Fruit fly (Drosophila melanogaster) whole organism, prepupa: Measurements from ENCODE around the gene CG15152.

Experiments used
- Blimp-1 ChIP-seq: fragments of 200-800 bp; sonication (Bioruptor generic); optimal IDR thresholded peaks from 3 replicates; lab custom pipeline; 2017; ENCODE audit warnings: missing biosample characterization, missing genetic modification characterization, mild to moderate bottlenecking, moderate library complexity, missing genetic modification reagents
- CG10631 ChIP-seq: fragments of 200-800 bp; sonication (Bioruptor generic); optimal IDR thresholded peaks from 2 replicates; lab custom pipeline; 2016; ENCODE audit warnings: missing biosample characterization, missing genetic modification characterization
- CG10669 ChIP-seq: fragments of 200-800 bp; sonication (Bioruptor generic); optimal IDR thresholded peaks from 3 replicates; lab custom pipeline; 2018; ENCODE audit warnings: missing biosample characterization, mild to moderate bottlenecking, missing genetic modification characterization, moderate library complexity
- CG11762 ChIP-seq: fragments of 200-800 bp; sonication (Bioruptor generic); optimal IDR thresholded peaks from 3 replicates; lab custom pipeline; 2016; ENCODE audit warnings: missing biosample characterization, missing genetic modification characterization; ENCODE audit not compliant: insufficient read depth
- CG11902 ChIP-seq: fragments of 200-800 bp; sonication (Bioruptor generic); optimal IDR thresholded peaks from 3 replicates; lab custom pipeline; 2016; ENCODE audit warnings: missing biosample characterization, missing genetic modification characterization
- CG15336 ChIP-seq: fragments of 200-800 bp; sonication (Bioruptor generic); IDR thresholded peaks from 2 replicates; pipeline ENCODE4 v1.3.6; 2022; ENCODE audit warnings: missing biosample characterization, missing genetic modification characterization
- CG1621 ChIP-seq: fragments of 200-800 bp; sonication (Bioruptor generic); optimal IDR thresholded peaks from 3 replicates; lab custom pipeline; 2018; ENCODE audit warnings: missing biosample characterization, mild to moderate bottlenecking, missing genetic modification characterization
- CG3032 ChIP-seq: fragments of 200-800 bp; optimal IDR thresholded peaks from 2 replicates; lab custom pipeline; 2019; ENCODE audit warnings: missing biosample characterization, mild to moderate bottlenecking, missing genetic modification characterization, moderate library complexity
- CG31627 ChIP-seq: fragments of 200-800 bp; sonication (Bioruptor generic); optimal IDR thresholded peaks from 3 replicates; lab custom pipeline; 2016; ENCODE audit warnings: missing biosample characterization, missing genetic modification characterization
- CG32006 ChIP-seq: fragments of 200-800 bp; sonication (Bioruptor generic); optimal IDR thresholded peaks from 3 replicates; lab custom pipeline; 2017; ENCODE audit warnings: missing biosample characterization, mild to moderate bottlenecking, missing genetic modification characterization
- CG34406 ChIP-seq: fragments of 200-800 bp; sonication (Bioruptor generic); optimal IDR thresholded peaks from 3 replicates; lab custom pipeline; 2016; ENCODE audit warnings: missing biosample characterization, missing genetic modification characterization
- CG3919 ChIP-seq: fragments of 200-800 bp; sonication (Bioruptor generic); optimal IDR thresholded peaks from 3 replicates; lab custom pipeline; 2016; ENCODE audit warnings: missing biosample characterization, missing genetic modification characterization
- CG4318 ChIP-seq: fragments of 200-800 bp; sonication (Bioruptor generic); optimal IDR thresholded peaks from 3 replicates; lab custom pipeline; 2017; ENCODE audit warnings: missing biosample characterization, mild to moderate bottlenecking, missing genetic modification characterization
- CG6276 ChIP-seq: fragments of 200-800 bp; sonication (Bioruptor generic); optimal IDR thresholded peaks from 2 replicates; lab custom pipeline; 2017; ENCODE audit warnings: missing biosample characterization, mild to moderate bottlenecking, missing genetic modification characterization
- CG6792 ChIP-seq: fragments of 200-800 bp; sonication (Bioruptor generic); optimal IDR thresholded peaks from 3 replicates; lab custom pipeline; 2016; ENCODE audit warnings: missing biosample characterization, missing genetic modification characterization
- CG6854 ChIP-seq: fragments of 200-800 bp; sonication (Bioruptor generic); optimal IDR thresholded peaks from 2 replicates; lab custom pipeline; 2017; ENCODE audit warnings: missing biosample characterization, mild to moderate bottlenecking, missing genetic modification characterization
- CG8119 ChIP-seq: fragments of 200-800 bp; sonication (Bioruptor generic); IDR thresholded peaks from 3 replicates; pipeline ENCODE4 v1.3.6; 2022; ENCODE audit warnings: missing biosample characterization, missing genetic modification characterization
- CG8632 ChIP-seq: fragments of 200-800 bp; sonication (Bioruptor generic); optimal IDR thresholded peaks from 3 replicates; lab custom pipeline; 2016; ENCODE audit warnings: missing biosample characterization, missing genetic modification characterization
- CG9139 ChIP-seq: fragments of 200-800 bp; sonication (Bioruptor generic); optimal IDR thresholded peaks from 3 replicates; lab custom pipeline; 2017; ENCODE audit warnings: missing biosample characterization, mild to moderate bottlenecking, missing genetic modification characterization
- Eip75B ChIP-seq: fragments of 200-800 bp; sonication (Bioruptor generic); optimal IDR thresholded peaks from 3 replicates; lab custom pipeline; 2016; ENCODE audit warnings: missing biosample characterization, missing genetic modification characterization
- Eip78C ChIP-seq: fragments of 200-800 bp; sonication (Bioruptor generic); peaks from one replicate; lab custom pipeline; 2016; ENCODE audit warnings: missing biosample characterization, missing genetic modification characterization
- Eip93F ChIP-seq: fragments of 200-800 bp; sonication (Bioruptor generic); optimal IDR thresholded peaks from 2 replicates; lab custom pipeline; 2016; ENCODE audit warnings: missing biosample characterization, mild to moderate bottlenecking, missing genetic modification characterization
- Ets96B ChIP-seq: fragments of 200-800 bp; optimal IDR thresholded peaks from 2 replicates; lab custom pipeline; 2019; ENCODE audit warnings: missing biosample characterization, mild to moderate bottlenecking, missing genetic modification characterization, moderate library complexity
- Gug ChIP-seq: fragments of 200-800 bp; sonication (Bioruptor generic); IDR thresholded peaks from 2 replicates; pipeline ENCODE4 v1.3.6; 2022; ENCODE audit warnings: missing biosample characterization, missing genetic modification characterization
- Hr38 ChIP-seq: sonication (Bioruptor generic); optimal IDR thresholded peaks from 2 replicates; lab custom pipeline; 2016; ENCODE audit warnings: missing biosample characterization, missing genetic modification characterization
- Met ChIP-seq: fragments of 200-800 bp; sonication (Bioruptor generic); optimal IDR thresholded peaks from 3 replicates; lab custom pipeline; 2016; ENCODE audit warnings: missing biosample characterization, missing genetic modification characterization
- OdsH ChIP-seq: fragments of 200-800 bp; sonication (Bioruptor generic); optimal IDR thresholded peaks from 3 replicates; lab custom pipeline; 2016; ENCODE audit warnings: missing biosample characterization, missing genetic modification characterization
- Sox102F ChIP-seq: fragments of 200-800 bp; sonication (Bioruptor generic); optimal IDR thresholded peaks from 2 replicates; lab custom pipeline; 2016; ENCODE audit warnings: missing biosample characterization, mild to moderate bottlenecking, missing genetic modification characterization
- Sox14 ChIP-seq: fragments of 200-800 bp; sonication (Bioruptor generic); optimal IDR thresholded peaks from 3 replicates; lab custom pipeline; 2016; ENCODE audit warnings: missing biosample characterization, missing genetic modification characterization
- Sox15 ChIP-seq: fragments of 200-800 bp; sonication (Bioruptor generic); optimal IDR thresholded peaks from 3 replicates; lab custom pipeline; 2016; ENCODE audit warnings: missing biosample characterization, missing genetic modification characterization
- cyc ChIP-seq: fragments of 200-800 bp; sonication (Bioruptor generic); optimal IDR thresholded peaks from 3 replicates; lab custom pipeline; 2016; ENCODE audit warnings: missing biosample characterization, missing genetic modification characterization
- dac ChIP-seq: fragments of 200-800 bp; sonication (Bioruptor generic); optimal IDR thresholded peaks from 2 replicates; lab custom pipeline; 2017; ENCODE audit warnings: missing biosample characterization, mild to moderate bottlenecking, missing genetic modification characterization
- dsx ChIP-seq: fragments of 200-800 bp; optimal IDR thresholded peaks from 3 replicates; lab custom pipeline; 2019; ENCODE audit warnings: missing biosample characterization, mild to moderate bottlenecking, missing genetic modification characterization, moderate library complexity; ENCODE audit not compliant: poor library complexity, severe bottlenecking
- eg ChIP-seq: fragments of 200-800 bp; sonication (Bioruptor generic); IDR thresholded peaks from 3 replicates; pipeline ENCODE4 v1.3.6; 2022; ENCODE audit warnings: missing biosample characterization, missing genetic modification characterization
- fkh ChIP-seq: fragments of 200-800 bp; sonication (Bioruptor generic); optimal IDR thresholded peaks from 3 replicates; lab custom pipeline; 2017; ENCODE audit warnings: missing biosample characterization, mild to moderate bottlenecking, missing genetic modification characterization, moderate library complexity
- lz ChIP-seq: fragments of 200-800 bp; sonication (Bioruptor generic); optimal IDR thresholded peaks from 3 replicates; lab custom pipeline; 2016; ENCODE audit warnings: missing biosample characterization, missing genetic modification characterization
- net ChIP-seq: fragments of 200-800 bp; sonication (Bioruptor generic); optimal IDR thresholded peaks from 3 replicates; lab custom pipeline; 2016; ENCODE audit warnings: missing biosample characterization, missing genetic modification characterization
- pdm3 ChIP-seq: fragments of 200-800 bp; sonication (Bioruptor generic); optimal IDR thresholded peaks from 3 replicates; lab custom pipeline; 2016; ENCODE audit warnings: missing biosample characterization, missing genetic modification characterization
- salr ChIP-seq, 2 experiments: fragments of 200-800 bp; sonication (Bioruptor generic); optimal IDR thresholded peaks; 3 replicates each; lab custom pipeline; 2016 to 2018; ENCODE audit warnings: missing biosample characterization in 2 of 2, missing genetic modification characterization in 2 of 2, mild to moderate bottlenecking in 1 of 2
- spab ChIP-seq: fragments of 200-800 bp; sonication (Bioruptor generic); optimal IDR thresholded peaks from 2 replicates; lab custom pipeline; 2017; ENCODE audit warnings: missing biosample characterization, mild to moderate bottlenecking, missing genetic modification characterization, missing genetic modification reagents
- ss ChIP-seq, 2 experiments: fragments of 200-800 bp; sonication (Bioruptor generic); optimal IDR thresholded peaks; 2 replicates in 1 of 2; 3 replicates in 1 of 2; lab custom pipeline; 2017 to 2018; ENCODE audit warnings: mild to moderate bottlenecking in 2 of 2, missing biosample characterization in 2 of 2, missing genetic modification characterization in 2 of 2, moderate library complexity in 1 of 2
- svp ChIP-seq: fragments of 200-800 bp; sonication (Bioruptor generic); peaks from one replicate; lab custom pipeline; 2016; ENCODE audit warnings: missing biosample characterization, missing genetic modification characterization
- vri ChIP-seq: fragments of 200-800 bp; sonication (Bioruptor generic); optimal IDR thresholded peaks from 3 replicates; lab custom pipeline; 2016; ENCODE audit warnings: missing biosample characterization, mild to moderate bottlenecking, missing genetic modification characterization

The CG15152 gene

DNA sequence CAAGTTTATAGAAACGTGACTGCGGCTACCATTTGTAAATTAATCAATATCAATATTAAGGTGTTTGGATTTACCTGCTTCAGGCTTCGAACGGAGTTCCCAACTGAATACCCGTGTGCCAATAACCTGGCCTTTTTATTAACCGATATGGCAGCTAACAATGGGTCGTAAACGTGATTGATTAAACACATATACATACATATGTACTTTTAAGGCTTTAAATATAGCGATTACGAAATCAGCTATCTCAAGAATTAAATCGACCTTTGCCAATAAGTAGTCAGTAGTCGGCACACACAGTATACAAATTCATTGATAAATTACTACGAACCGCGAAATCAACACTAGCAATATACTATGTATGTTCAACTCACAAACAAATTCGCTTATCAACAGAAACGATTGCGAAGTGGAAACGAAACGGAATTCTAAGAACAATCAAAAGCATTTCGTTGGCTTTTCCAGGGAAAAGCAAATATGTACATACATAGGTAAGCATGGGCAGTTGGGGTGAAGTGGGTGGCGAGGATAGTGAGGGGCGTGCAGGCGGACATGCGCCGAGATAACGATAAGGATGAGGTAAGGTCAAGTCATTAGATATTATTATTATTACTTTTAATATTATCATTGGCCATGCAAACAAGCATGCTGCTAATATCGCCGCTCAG is 34.3 kb downstream of the CG15152 start (continued):
- no peak for TF ChIP-seq CG9139 (GFP tag; lab: Kevin White, UChicago)
- no peak for TF ChIP-seq Sox14 (GFP tag; lab: Kevin White, UChicago)
- no peak for TF ChIP-seq pdm3
- no peak for TF ChIP-seq Eip75B (GFP tag; lab: Kevin White, UChicago)
- no peak for TF ChIP-seq lz
- TF ChIP-seq CG6854 (GFP tag; lab: Kevin White, UChicago) = peak; percentile 17
- peak; percentile 97 for TF ChIP-seq fkh (GFP tag; lab: Kevin White, UChicago)
- TF ChIP-seq, all 60 proteins: peak for 14

DNA sequence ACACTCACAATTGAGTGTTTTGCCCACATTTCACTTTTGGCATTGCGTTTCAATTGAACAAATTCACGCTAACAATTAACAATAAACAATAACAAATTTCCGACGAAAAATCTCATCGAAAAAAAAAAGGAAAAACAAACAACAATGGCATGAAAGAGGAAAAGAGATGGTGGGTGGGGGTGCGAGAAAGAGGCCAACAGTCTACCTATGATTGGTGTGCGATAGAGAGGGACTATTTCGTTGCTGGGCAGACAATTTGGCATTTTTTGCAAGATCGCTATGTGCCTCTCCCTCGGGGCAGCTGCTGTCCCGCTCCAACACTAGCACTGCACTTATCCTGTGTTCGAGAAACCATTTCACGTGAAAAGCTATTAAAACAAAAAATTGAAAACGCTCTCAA is 35.6 kb downstream of the CG15152 start:
- TF ChIP-seq vri (GFP tag; lab: Kevin White, UChicago) (no peak), Hr38 (GFP tag; lab: Kevin White, UChicago) (no peak)

DNA sequence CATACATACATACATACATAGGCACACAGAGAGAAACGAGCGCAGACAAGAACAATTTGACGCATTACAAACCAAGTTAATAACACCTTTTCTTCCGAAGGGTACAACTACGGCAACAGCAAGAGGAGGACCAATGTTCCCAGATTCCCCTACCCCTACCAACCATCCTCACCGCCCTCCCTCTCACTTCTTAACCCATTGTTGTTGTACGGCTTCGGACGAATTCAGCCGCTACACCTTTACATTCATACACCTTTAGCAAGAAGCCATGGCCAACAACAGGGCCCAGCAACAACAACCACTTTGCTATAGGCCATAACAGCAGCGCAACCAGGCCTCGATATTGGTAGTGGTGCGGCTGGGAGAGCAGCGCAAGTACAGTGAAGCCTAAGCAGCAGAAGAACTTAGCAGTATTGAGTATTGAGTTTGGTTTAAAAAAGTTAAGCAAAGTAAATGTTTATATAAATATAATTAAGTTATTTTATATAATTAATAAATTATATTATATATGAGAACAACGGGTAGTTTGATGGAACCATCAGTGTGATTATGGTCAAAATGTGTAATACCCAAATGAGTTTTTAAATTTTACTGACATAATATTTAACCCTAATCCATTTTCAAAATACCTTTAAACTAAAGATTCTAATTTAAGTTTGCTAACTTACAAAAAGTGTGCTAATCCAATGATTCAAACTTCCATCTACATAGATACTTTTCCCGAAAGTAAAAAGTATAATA is 36.2 kb downstream of the CG15152 start:
- TF ChIP-seq CG31627 (GFP tag; lab: Kevin White, UChicago) (peak; percentile 45), svp (GFP tag; lab: Kevin White, UChicago) (peak; percentile 78), net (no peak), CG6854 (GFP tag; lab: Kevin White, UChicago) (no peak), CG3919 (GFP tag; lab: Kevin White, UChicago) (peak; percentile 64), CG10669 (GFP tag; lab: Kevin White, UChicago) (peak; percentile 28), OdsH (GFP tag; lab: Kevin White, UChicago) (peak; percentile 47), CG15336 (GFP tag; lab: Robert Waterston, UW) (peak; percentile 51), CG3032 (tag; lab: Kevin White, UChicago) (no peak), Ets96B (tag; lab: Kevin White, UChicago) (no peak), cyc (GFP tag; lab: Kevin White, UChicago) (peak; percentile 57), Met (GFP tag; lab: Kevin White, UChicago) (peak; percentile 45), Eip78C (peak; percentile 86), dac (GFP tag; lab: Kevin White, UChicago) (peak; percentile 37), Hr38 (GFP tag; lab: Kevin White, UChicago) (no peak), CG10631 (GFP tag; lab: Kevin White, UChicago) (peak; percentile 3), Eip93F (GFP tag; lab: Kevin White, UChicago) (peak; percentile 15), Eip75B (GFP tag; lab: Kevin White, UChicago) (peak; percentile 54), CG34406 (GFP tag; lab: Kevin White, UChicago) (no peak), salr (GFP tag; optimal IDR thresholded peaks at IDR 0.05; lab: Kevin White, UChicago) (peak in 1 of 2 experiments; percentile 34), dsx (GFP tag; lab: Kevin White, UChicago) (peak; percentile 62), pdm3 (peak; percentile 22), CG4318 (GFP tag; lab: Kevin White, UChicago) (no peak), CG8632 (GFP tag; lab: Kevin White, UChicago) (peak; percentile 17), Sox102F (GFP tag; lab: Kevin White, UChicago) (peak; percentile 44), CG11902 (GFP tag; lab: Kevin White, UChicago) (peak; percentile 9), eg (GFP tag; lab: Robert Waterston, UW) (peak; percentile 70), lz (no peak), Gug (GFP tag; lab: Robert Waterston, UW) (peak; percentile 37; the same call in 1 of the 2 replicates), CG32006 (GFP tag; lab: Kevin White, UChicago) (no peak), Blimp-1 (no peak), fkh (GFP tag; lab: Kevin White, UChicago) (no peak), Sox14 (GFP tag; lab: Kevin White, UChicago) (peak; percentile 47), spab (peak; percentile 5), ss (GFP tag; optimal IDR thresholded peaks at IDR 0.05; lab: Kevin White, UChicago) (peak; percentile 8 to 23), CG11762 (GFP tag; lab: Kevin White, UChicago) (no peak), CG6276 (no peak), CG8119 (peak; percentile 42; the same call in 1 of the 3 replicates), CG6792 (GFP tag; lab: Kevin White, UChicago) (peak; percentile 28), vri (GFP tag; lab: Kevin White, UChicago) (peak; percentile 5), Sox15 (GFP tag; lab: Kevin White, UChicago) (peak; percentile 14), CG1621 (tag; lab: Kevin White, UChicago) (peak; percentile 60)
